Fruit fly (Drosophila melanogaster) whole organism, embryonic: ENCODE results near the gene Idgf3.

Experiments
- Adf1 ChIP-seq: fragments of 200-800 bp; sonication (Bioruptor generic); IDR thresholded peaks from 2 replicates; pipeline ENCODE4 v1.3.6; 2022; ENCODE audit warnings: missing biosample characterization, missing genetic modification characterization
- Asciz ChIP-seq: fragments of 200-800 bp; sonication (Bioruptor generic); optimal IDR thresholded peaks from 2 replicates; lab custom pipeline; 2017; ENCODE audit warnings: missing biosample characterization, mild to moderate bottlenecking, missing genetic modification characterization, missing genetic modification reagents
- Bgb ChIP-seq: fragments of 200-800 bp; sonication (Bioruptor generic); IDR thresholded peaks from 2 replicates; pipeline ENCODE4 v1.3.6; 2022; ENCODE audit warnings: missing biosample characterization, missing genetic modification characterization; ENCODE audit not compliant: partially characterized antibody
- CG12236 ChIP-seq: fragments of 200-800 bp; sonication (Bioruptor generic); optimal IDR thresholded peaks from 2 replicates; lab custom pipeline; 2016; ENCODE audit warnings: missing biosample characterization, missing genetic modification characterization
- CG1233 ChIP-seq: fragments of 200-800 bp; sonication (Bioruptor generic); optimal IDR thresholded peaks from 4 replicates; lab custom pipeline; 2018; ENCODE audit warnings: missing biosample characterization, mild to moderate bottlenecking, missing genetic modification characterization
- CG12391 ChIP-seq: fragments of 200-800 bp; sonication (Bioruptor generic); optimal IDR thresholded peaks from 3 replicates; lab custom pipeline; 2018; ENCODE audit warnings: missing biosample characterization, mild to moderate bottlenecking, missing genetic modification characterization, moderate library complexity
- CG13296 ChIP-seq: fragments of 200-800 bp; sonication (Bioruptor generic); optimal IDR thresholded peaks from 3 replicates; lab custom pipeline; 2018; ENCODE audit warnings: missing biosample characterization, mild to moderate bottlenecking, missing genetic modification characterization
- CG13424 ChIP-seq: fragments of 200-800 bp; sonication (Bioruptor generic); optimal IDR thresholded peaks from 2 replicates; lab custom pipeline; 2019; ENCODE audit warnings: missing biosample characterization, mild to moderate bottlenecking, missing genetic modification characterization, moderate library complexity
- CG1529 ChIP-seq: fragments of 200-800 bp; sonication (Bioruptor generic); optimal IDR thresholded peaks from 3 replicates; lab custom pipeline; 2018; ENCODE audit warnings: missing biosample characterization, missing genetic modification characterization
- CG15696 ChIP-seq: fragments of 200-800 bp; sonication (Bioruptor generic); optimal IDR thresholded peaks from 2 replicates; lab custom pipeline; 2019; ENCODE audit warnings: missing biosample characterization, mild to moderate bottlenecking, missing genetic modification characterization, moderate library complexity
- CG17568 ChIP-seq: fragments of 200-800 bp; sonication (Bioruptor generic); optimal IDR thresholded peaks from 2 replicates; lab custom pipeline; 2018; ENCODE audit warnings: missing biosample characterization, mild to moderate bottlenecking, missing genetic modification characterization, moderate library complexity
- CG18011 ChIP-seq: fragments of 200-800 bp; sonication (Bioruptor generic); optimal IDR thresholded peaks from 2 replicates; lab custom pipeline; 2017; ENCODE audit warnings: missing biosample characterization, missing genetic modification characterization, mild to moderate bottlenecking, moderate library complexity, missing genotype
- CG18619 ChIP-seq: fragments of 200-800 bp; sonication (Bioruptor generic); optimal IDR thresholded peaks from 3 replicates; lab custom pipeline; 2017; ENCODE audit warnings: missing biosample characterization, mild to moderate bottlenecking, missing genetic modification characterization
- CG2712 ChIP-seq: fragments of 200-800 bp; optimal IDR thresholded peaks from 3 replicates; lab custom pipeline; 2019; ENCODE audit warnings: missing biosample characterization, mild to moderate bottlenecking, missing genetic modification characterization, moderate library complexity
- CG33213 ChIP-seq: fragments of 200-800 bp; sonication (Bioruptor generic); optimal IDR thresholded peaks from 3 replicates; lab custom pipeline; 2016; ENCODE audit warnings: missing biosample characterization, missing genetic modification characterization
- CG3407 ChIP-seq: fragments of 200-800 bp; sonication (Bioruptor generic); optimal IDR thresholded peaks from 2 replicates; lab custom pipeline; 2018; ENCODE audit warnings: missing biosample characterization, mild to moderate bottlenecking, missing genetic modification characterization
- CG6791 ChIP-seq: fragments of 200-800 bp; sonication (Bioruptor generic); IDR thresholded peaks from 3 replicates; pipeline ENCODE4 v1.3.6; 2022; ENCODE audit warnings: missing biosample characterization, missing genetic modification characterization; ENCODE audit not compliant: partially characterized antibody
- CG7745 ChIP-seq: fragments of 200-800 bp; sonication (Bioruptor generic); optimal IDR thresholded peaks from 2 replicates; lab custom pipeline; 2018; ENCODE audit warnings: missing biosample characterization, mild to moderate bottlenecking, missing genetic modification characterization, moderate library complexity
- CG7839 ChIP-seq: fragments of 200-800 bp; sonication (Bioruptor generic); optimal IDR thresholded peaks from 3 replicates; lab custom pipeline; 2018; ENCODE audit warnings: missing biosample characterization, mild to moderate bottlenecking, missing genetic modification characterization, moderate library complexity
- CG8388 ChIP-seq: fragments of 200-800 bp; sonication (Bioruptor generic); optimal IDR thresholded peaks from 2 replicates; lab custom pipeline; 2019; ENCODE audit warnings: missing biosample characterization, mild to moderate bottlenecking, missing genetic modification characterization, moderate library complexity
- CG8765 ChIP-seq: fragments of 200-800 bp; sonication (Bioruptor generic); IDR thresholded peaks from 2 replicates; pipeline ENCODE4 v1.3.6; 2022; ENCODE audit warnings: missing biosample characterization, missing genetic modification characterization
- CG9727 ChIP-seq: fragments of 200-800 bp; sonication (Bioruptor generic); optimal IDR thresholded peaks from 3 replicates; lab custom pipeline; 2017; ENCODE audit warnings: missing biosample characterization, mild to moderate bottlenecking, missing genetic modification characterization
- D ChIP-seq, 2 experiments: fragments of 200-800 bp in 1 of 2; fragments of >200 bp in 1 of 2; sonication (Bioruptor generic) in 1 of 2; optimal IDR thresholded peaks; 2 replicates in 1 of 2; 3 replicates in 1 of 2; lab custom pipeline; 2017; ENCODE audit warnings: mild to moderate bottlenecking in 1 of 2, missing biosample characterization in 1 of 2, missing genetic modification characterization in 1 of 2, missing genetic modification reagents in 1 of 2
- Dbx ChIP-seq: fragments of 200-800 bp; sonication (Bioruptor generic); IDR thresholded peaks from 3 replicates; pipeline ENCODE4 v1.3.6; 2022; ENCODE audit warnings: missing biosample characterization, missing genetic modification characterization
- Ets65A ChIP-seq: fragments of 200-800 bp; sonication (Bioruptor generic); peaks from one replicate; lab custom pipeline; 2016; ENCODE audit warnings: missing biosample characterization, missing genetic modification characterization
- HmgD ChIP-seq: fragments of 200-800 bp; sonication (Bioruptor generic); optimal IDR thresholded peaks from 3 replicates; lab custom pipeline; 2016; ENCODE audit warnings: missing biosample characterization, missing genetic modification characterization
- Hr39 ChIP-seq: fragments of >200 bp; optimal IDR thresholded peaks from 2 replicates; lab custom pipeline; 2017
- MTF-1 ChIP-seq: fragments of 200-800 bp; sonication (Bioruptor generic); optimal IDR thresholded peaks from 2 replicates; lab custom pipeline; 2018; ENCODE audit warnings: missing biosample characterization, mild to moderate bottlenecking, missing genetic modification characterization, borderline replicate concordance
- Med ChIP-seq: fragments of 200-800 bp; sonication (Bioruptor generic); peaks from one replicate; lab custom pipeline; 2016; ENCODE audit warnings: missing biosample characterization, missing genetic modification characterization, mild to moderate bottlenecking, inconsistent platforms, moderate library complexity
- PHDP ChIP-seq: fragments of 200-800 bp; sonication (Bioruptor generic); optimal IDR thresholded peaks from 3 replicates; lab custom pipeline; 2018; ENCODE audit warnings: missing biosample characterization, mild to moderate bottlenecking, missing genetic modification characterization, moderate library complexity
- Poxn ChIP-seq: fragments of 200-800 bp; sonication (Bioruptor generic); IDR thresholded peaks from 2 replicates; pipeline ENCODE4 v1.3.6; 2022; ENCODE audit warnings: missing biosample characterization, missing genetic modification characterization
- Side ChIP-seq: fragments of 200-800 bp; sonication (Bioruptor generic); optimal IDR thresholded peaks from 2 replicates; lab custom pipeline; 2016; ENCODE audit warnings: missing biosample characterization, missing genetic modification characterization
- Vsx1 ChIP-seq: fragments of 200-800 bp; sonication (Bioruptor generic); optimal IDR thresholded peaks from 2 replicates; lab custom pipeline; 2017; ENCODE audit warnings: missing biosample characterization, mild to moderate bottlenecking, missing genetic modification characterization, missing genetic modification reagents
- Xrp1 ChIP-seq: fragments of 200-800 bp; sonication (Bioruptor generic); IDR thresholded peaks from 2 replicates; pipeline ENCODE4 v1.3.6; 2022; ENCODE audit warnings: missing biosample characterization, missing genetic modification characterization
- ase ChIP-seq: fragments of 200-800 bp; sonication (Bioruptor generic); IDR thresholded peaks from 3 replicates; pipeline ENCODE4 v1.3.6; 2022; ENCODE audit warnings: missing biosample characterization, missing genetic modification characterization
- cg ChIP-seq: fragments of 200-800 bp; sonication (Bioruptor generic); optimal IDR thresholded peaks from 3 replicates; lab custom pipeline; 2019; ENCODE audit warnings: missing biosample characterization, mild to moderate bottlenecking, missing genetic modification characterization, moderate library complexity
- ci ChIP-seq: fragments of 200-800 bp; sonication (Bioruptor generic); IDR thresholded peaks from 3 replicates; pipeline ENCODE4 v1.3.6; 2022; ENCODE audit warnings: missing biosample characterization, missing genetic modification characterization
- fru ChIP-seq: fragments of >200 bp; optimal IDR thresholded peaks from 2 replicates; lab custom pipeline; 2017
- fu2 ChIP-seq: fragments of 200-800 bp; sonication (Bioruptor generic); optimal IDR thresholded peaks from 2 replicates; lab custom pipeline; 2016; ENCODE audit warnings: missing biosample characterization, missing genetic modification characterization
- lola ChIP-seq, 3 experiments: fragments of >200 bp in 2 of 3; fragments of 200-800 bp in 1 of 3; sonication (Bioruptor generic) in 1 of 3; optimal IDR thresholded peaks; 2 replicates each; lab custom pipeline; 2017 to 2019; ENCODE audit warnings: missing biosample characterization in 3 of 3, missing genetic modification characterization in 3 of 3, mild to moderate bottlenecking in 1 of 3, moderate library complexity in 1 of 3
- nerfin-1 ChIP-seq: fragments of 200-800 bp; sonication (Bioruptor generic); optimal IDR thresholded peaks from 3 replicates; lab custom pipeline; 2019; ENCODE audit warnings: missing biosample characterization, mild to moderate bottlenecking, missing genetic modification characterization, moderate library complexity
- peb ChIP-seq: fragments of 200-800 bp; sonication (Bioruptor generic); IDR thresholded peaks from 2 replicates; pipeline ENCODE4 v1.3.6; 2022; ENCODE audit warnings: missing biosample characterization, missing genetic modification characterization
- phol ChIP-seq: fragments of 200-800 bp; sonication (Bioruptor generic); optimal IDR thresholded peaks from 3 replicates; lab custom pipeline; 2018; ENCODE audit warnings: missing biosample characterization, mild to moderate bottlenecking, missing genetic modification characterization, moderate library complexity
- salm ChIP-seq: fragments of 200-800 bp; sonication (Bioruptor generic); optimal IDR thresholded peaks from 2 replicates; lab custom pipeline; 2018; ENCODE audit warnings: missing biosample characterization, mild to moderate bottlenecking, missing genetic modification characterization
- sc ChIP-seq, 3 experiments: fragments of >200 bp in 2 of 3; fragments of 200-800 bp in 1 of 3; sonication (Bioruptor generic) in 1 of 3; optimal IDR thresholded peaks; 2 replicates in 2 of 3; 3 replicates in 1 of 3; lab custom pipeline; 2017; ENCODE audit warnings: mild to moderate bottlenecking in 1 of 3, missing biosample characterization in 1 of 3, missing genetic modification characterization in 1 of 3, missing genetic modification reagents in 1 of 3
- sd ChIP-seq: fragments of 200-800 bp; sonication (Bioruptor generic); optimal IDR thresholded peaks from 3 replicates; lab custom pipeline; 2018; ENCODE audit warnings: missing biosample characterization, mild to moderate bottlenecking, missing genetic modification characterization, moderate library complexity
- sens ChIP-seq: fragments of 200-800 bp; sonication (Bioruptor generic); peaks from one replicate; lab custom pipeline; 2016; ENCODE audit warnings: missing biosample characterization, missing genetic modification characterization
- tio ChIP-seq: fragments of 200-800 bp; sonication (Bioruptor generic); optimal IDR thresholded peaks from 2 replicates; lab custom pipeline; 2017; ENCODE audit warnings: missing biosample characterization, missing genetic modification characterization, inconsistent platforms
- tll ChIP-seq, 2 experiments: fragments of 200-800 bp in 1 of 2; fragments of >200 bp in 1 of 2; sonication (Bioruptor generic) in 1 of 2; optimal IDR thresholded peaks; 2 replicates each; lab custom pipeline; 2017 to 2019; ENCODE audit warnings: missing biosample characterization in 2 of 2, missing genetic modification characterization in 2 of 2, mild to moderate bottlenecking in 1 of 2, moderate library complexity in 1 of 2

Gene Idgf3

dm6 chr2L:16476517-16476916, 25.8 kb downstream of the Idgf3 start (continued):
- TF ChIP-seq CG7745 (tag; lab: Kevin White, UChicago) (peak; percentile 31), Bgb (GFP tag; lab: Robert Waterston, UW) (no peak), Vsx1 (GFP tag; lab: Kevin White, UChicago) (peak; percentile 55), ase (GFP tag; lab: Robert Waterston, UW) (0 out of 3 replicates have a peak, but pooled peaks have one; percentile 23), MTF-1 (GFP tag; lab: Kevin White, UChicago) (peak; percentile 37), D (optimal IDR thresholded peaks at IDR 0.05; lab: Kevin White, UChicago) (no peak), D (GFP tag; optimal IDR thresholded peaks at IDR 0.05; lab: Kevin White, UChicago) (peak; percentile 16), nerfin-1 (tag; lab: Kevin White, UChicago) (peak; percentile 13), CG9727 (GFP tag; lab: Kevin White, UChicago) (peak; percentile 47), fru (lab: Kevin White, UChicago) (no peak), Asciz (GFP tag; lab: Kevin White, UChicago) (peak; percentile 61), CG1233 (peak; percentile 34), fu2 (GFP tag; lab: Kevin White, UChicago) (no peak), phol (tag; lab: Kevin White, UChicago) (peak; percentile 7), CG18011 (GFP tag; lab: Kevin White, UChicago) (no peak), CG6791 (GFP tag; lab: Robert Waterston, UW) (no peak), CG8388 (GFP tag; lab: Kevin White, UChicago) (no peak), Side (no peak), Ets65A (GFP tag; lab: Kevin White, UChicago) (peak; percentile 89), CG13296 (GFP tag; lab: Kevin White, UChicago) (no peak), CG12236 (GFP tag; lab: Kevin White, UChicago) (peak; percentile 18), sd (tag; lab: Kevin White, UChicago) (no peak), CG15696 (tag; lab: Kevin White, UChicago) (peak; percentile 63), Hr39 (no peak), HmgD (GFP tag; lab: Kevin White, UChicago) (no peak), tll (GFP tag; optimal IDR thresholded peaks at IDR 0.05; lab: Kevin White, UChicago) (peak in 1 of 2 experiments; percentile 52), lola (GFP tag; optimal IDR thresholded peaks at IDR 0.05; lab: Kevin White, UChicago) (peak in 1 of 3 experiments; percentile 58), tio (GFP tag; lab: Kevin White, UChicago) (peak; percentile 13), ci (peak; percentile 57; the same call in 1 of the 3 replicates), Xrp1 (GFP tag; lab: Robert Waterston, UW) (peak; percentile 30; the same call in 1 of the 2 replicates), cg (GFP tag; lab: Kevin White, UChicago) (no peak), CG7839 (tag; lab: Kevin White, UChicago) (peak; percentile 18), CG12391 (tag; lab: Kevin White, UChicago) (peak; percentile 33), Dbx (GFP tag; lab: Robert Waterston, UW) (no peak), salm (peak; percentile 2), CG1529 (GFP tag; lab: Kevin White, UChicago) (peak; percentile 16), CG18619 (GFP tag; lab: Kevin White, UChicago) (peak; percentile 27), CG13424 (tag; lab: Kevin White, UChicago) (peak; percentile 32), Adf1 (GFP tag; lab: Robert Waterston, UW) (no peak), CG2712 (tag; lab: Kevin White, UChicago) (peak; percentile 35), Poxn (GFP tag; lab: Robert Waterston, UW) (no peak), CG3407 (GFP tag; lab: Kevin White, UChicago) (peak; percentile 52), CG17568 (GFP tag; lab: Kevin White, UChicago) (peak; percentile 53), CG8765 (GFP tag; lab: Robert Waterston, UW) (no peak), CG33213 (GFP tag; lab: Kevin White, UChicago) (peak; percentile 16), peb (GFP tag; lab: Robert Waterston, UW) (no peak), Med (GFP tag; lab: Kevin White, UChicago) (peak; percentile 85), PHDP (peak; percentile 57), sens (GFP tag; lab: Kevin White, UChicago) (peak; percentile 91), sc (optimal IDR thresholded peaks at IDR 0.05; lab: Kevin White, UChicago) (no peak), sc (GFP tag; optimal IDR thresholded peaks at IDR 0.05; lab: Kevin White, UChicago) (peak; percentile 48)
